Fruit fly (Drosophila melanogaster) whole organism, embryonic: ENCODE data around the gene CG15882.

Experiments used
- Ada2b ChIP-seq: fragments of 200-800 bp; sonication (Bioruptor generic); IDR thresholded peaks from 2 replicates; pipeline ENCODE4 v1.3.6; 2022; ENCODE audit warnings: missing biosample characterization, missing genetic modification characterization
- Atf3 ChIP-seq: fragments of 200-800 bp; sonication (Bioruptor generic); optimal IDR thresholded peaks from 3 replicates; lab custom pipeline; 2016; ENCODE audit warnings: missing biosample characterization, missing genetic modification characterization
- Bgb ChIP-seq: fragments of 200-800 bp; sonication (Bioruptor generic); IDR thresholded peaks from 2 replicates; pipeline ENCODE4 v1.3.6; 2022; ENCODE audit warnings: missing biosample characterization, missing genetic modification characterization; ENCODE audit not compliant: partially characterized antibody
- CG10209 ChIP-seq: fragments of 200-800 bp; sonication (Bioruptor generic); optimal IDR thresholded peaks from 3 replicates; lab custom pipeline; 2017; ENCODE audit warnings: missing biosample characterization, mild to moderate bottlenecking, missing genetic modification characterization, missing genetic modification reagents
- CG10431 ChIP-seq: fragments of 200-800 bp; sonication (Bioruptor generic); optimal IDR thresholded peaks from 3 replicates; lab custom pipeline; 2018; ENCODE audit warnings: missing biosample characterization, mild to moderate bottlenecking, missing genetic modification characterization
- CG11695 ChIP-seq: fragments of 200-800 bp; sonication (Bioruptor generic); IDR thresholded peaks from 3 replicates; pipeline ENCODE4 v1.3.6; 2022; ENCODE audit warnings: missing biosample characterization, missing genetic modification characterization
- CG12155 ChIP-seq: fragments of 200-800 bp; sonication (Bioruptor generic); optimal IDR thresholded peaks from 3 replicates; lab custom pipeline; 2016; ENCODE audit warnings: missing biosample characterization, missing genetic modification characterization
- CG14667 ChIP-seq: fragments of 200-800 bp; sonication (Bioruptor generic); IDR thresholded peaks from 2 replicates; pipeline ENCODE4 v1.3.6; 2022; ENCODE audit warnings: missing biosample characterization, missing genetic modification characterization
- CG14710 ChIP-seq: fragments of 200-800 bp; sonication (Bioruptor generic); optimal IDR thresholded peaks from 3 replicates; lab custom pipeline; 2019; ENCODE audit warnings: missing biosample characterization, mild to moderate bottlenecking, missing genetic modification characterization, moderate library complexity
- CG15479 ChIP-seq: fragments of 200-800 bp; sonication (Bioruptor generic); optimal IDR thresholded peaks from 3 replicates; lab custom pipeline; 2019; ENCODE audit warnings: missing biosample characterization, mild to moderate bottlenecking, missing genetic modification characterization, moderate library complexity
- CG16779 ChIP-seq: fragments of 200-800 bp; sonication (Bioruptor generic); IDR thresholded peaks from 2 replicates; pipeline ENCODE4 v1.3.6; 2022; ENCODE audit warnings: missing biosample characterization, missing genetic modification characterization
- CG16813 ChIP-seq: fragments of 200-800 bp; sonication (Bioruptor generic); IDR thresholded peaks from 3 replicates; pipeline ENCODE4 v1.3.6; 2022; ENCODE audit warnings: missing biosample characterization, missing genetic modification characterization; ENCODE audit not compliant: partially characterized antibody
- CG17385 ChIP-seq: fragments of 200-800 bp; sonication (Bioruptor generic); optimal IDR thresholded peaks from 3 replicates; lab custom pipeline; 2018; ENCODE audit warnings: missing biosample characterization, mild to moderate bottlenecking, missing genetic modification characterization
- CG2678 ChIP-seq: fragments of 200-800 bp; sonication (Bioruptor generic); optimal IDR thresholded peaks from 3 replicates; lab custom pipeline; 2019; ENCODE audit warnings: missing biosample characterization, mild to moderate bottlenecking, missing genetic modification characterization, moderate library complexity
- CG2712 ChIP-seq: fragments of 200-800 bp; optimal IDR thresholded peaks from 3 replicates; lab custom pipeline; 2019; ENCODE audit warnings: missing biosample characterization, mild to moderate bottlenecking, missing genetic modification characterization, moderate library complexity
- CG31224 ChIP-seq: fragments of 200-800 bp; sonication (Bioruptor generic); IDR thresholded peaks from 2 replicates; pipeline ENCODE4 v1.3.6; 2022; ENCODE audit warnings: missing biosample characterization, missing genetic modification characterization
- CG32532 ChIP-seq: fragments of 200-800 bp; sonication (Bioruptor generic); IDR thresholded peaks from 2 replicates; pipeline ENCODE4 v1.3.6; 2022; ENCODE audit warnings: missing biosample characterization, missing genetic modification characterization
- CG33557 ChIP-seq: fragments of 200-800 bp; sonication (Bioruptor generic); optimal IDR thresholded peaks from 2 replicates; lab custom pipeline; 2019; ENCODE audit warnings: missing biosample characterization, mild to moderate bottlenecking, missing genetic modification characterization, moderate library complexity
- CG34376 ChIP-seq: fragments of 200-800 bp; sonication (Bioruptor generic); optimal IDR thresholded peaks from 2 replicates; lab custom pipeline; 2018; ENCODE audit warnings: missing biosample characterization, mild to moderate bottlenecking, missing genetic modification characterization
- CG6272 ChIP-seq: fragments of 200-800 bp; sonication (Bioruptor generic); IDR thresholded peaks from 2 replicates; pipeline ENCODE4 v1.3.6; 2022; ENCODE audit warnings: missing biosample characterization, missing genetic modification characterization
- CG7372 ChIP-seq: fragments of 200-800 bp; sonication (Bioruptor generic); IDR thresholded peaks from 2 replicates; pipeline ENCODE4 v1.3.6; 2022; ENCODE audit warnings: missing biosample characterization, missing genetic modification characterization
- CG7786 ChIP-seq: fragments of 200-800 bp; sonication (Bioruptor generic); optimal IDR thresholded peaks from 2 replicates; lab custom pipeline; 2016; ENCODE audit warnings: missing biosample characterization, missing genetic modification characterization
- CG8924 ChIP-seq: fragments of 200-800 bp; optimal IDR thresholded peaks from 3 replicates; lab custom pipeline; 2019; ENCODE audit warnings: missing biosample characterization, mild to moderate bottlenecking, missing genetic modification characterization, moderate library complexity
- CG9817 ChIP-seq: fragments of 200-800 bp; sonication (Bioruptor generic); optimal IDR thresholded peaks from 2 replicates; lab custom pipeline; 2018; ENCODE audit warnings: missing biosample characterization, mild to moderate bottlenecking, missing genetic modification characterization, moderate library complexity
- Fer2 ChIP-seq: fragments of 200-800 bp; sonication (Bioruptor generic); optimal IDR thresholded peaks from 2 replicates; lab custom pipeline; 2018; ENCODE audit warnings: missing biosample characterization, mild to moderate bottlenecking, missing genetic modification characterization, moderate library complexity
- HHEX ChIP-seq: fragments of 200-800 bp; sonication (Bioruptor generic); optimal IDR thresholded peaks from 3 replicates; lab custom pipeline; 2017; ENCODE audit warnings: missing biosample characterization, mild to moderate bottlenecking, missing genetic modification characterization, missing genetic modification reagents
- HmgD ChIP-seq: fragments of 200-800 bp; sonication (Bioruptor generic); optimal IDR thresholded peaks from 3 replicates; lab custom pipeline; 2016; ENCODE audit warnings: missing biosample characterization, missing genetic modification characterization
- Mes4 ChIP-seq: fragments of 200-800 bp; sonication (Bioruptor generic); optimal IDR thresholded peaks from 2 replicates; lab custom pipeline; 2016; ENCODE audit warnings: missing biosample characterization, missing genetic modification characterization
- Optix ChIP-seq: fragments of 200-800 bp; sonication (Bioruptor generic); IDR thresholded peaks from 3 replicates; pipeline ENCODE4 v1.3.6; 2022; ENCODE audit warnings: missing biosample characterization, missing genetic modification characterization
- Sry-δ ChIP-seq: fragments of 200-800 bp; sonication (Bioruptor generic); optimal IDR thresholded peaks from 2 replicates; lab custom pipeline; 2016; ENCODE audit warnings: missing biosample characterization, missing genetic modification characterization
- Ssrp ChIP-seq: fragments of 200-800 bp; sonication (Bioruptor generic); optimal IDR thresholded peaks from 2 replicates; lab custom pipeline; 2018; ENCODE audit warnings: missing biosample characterization, mild to moderate bottlenecking, missing genetic modification characterization, moderate library complexity
- Tbp ChIP-seq: fragments of >200 bp; optimal IDR thresholded peaks from 2 replicates; lab custom pipeline; 2018; ENCODE audit warnings: missing biosample characterization, missing genetic modification characterization
- Trl ChIP-seq, 3 experiments: fragments of >200 bp in 2 of 3; fragments of 200-800 bp in 1 of 3; sonication (Bioruptor generic) in 1 of 3; optimal IDR thresholded peaks; 2 replicates in 1 of 3; 3 replicates in 2 of 3; lab custom pipeline; 2016 to 2017; ENCODE audit warnings: missing biosample characterization in 1 of 3, missing genetic modification characterization in 1 of 3
- Xrp1 ChIP-seq: fragments of 200-800 bp; sonication (Bioruptor generic); IDR thresholded peaks from 2 replicates; pipeline ENCODE4 v1.3.6; 2022; ENCODE audit warnings: missing biosample characterization, missing genetic modification characterization
- bowl ChIP-seq: fragments of 200-800 bp; sonication (Bioruptor generic); IDR thresholded peaks from 2 replicates; pipeline ENCODE4 v1.3.6; 2022; ENCODE audit warnings: missing biosample characterization, missing genetic modification characterization
- chn ChIP-seq: fragments of 200-800 bp; sonication (Bioruptor generic); optimal IDR thresholded peaks from 2 replicates; lab custom pipeline; 2016; ENCODE audit warnings: missing biosample characterization, missing genetic modification characterization
- danr ChIP-seq: fragments of 200-800 bp; sonication (Bioruptor generic); IDR thresholded peaks from 2 replicates; pipeline ENCODE4 v1.3.6; 2022; ENCODE audit warnings: missing biosample characterization, missing genetic modification characterization
- dimm ChIP-seq: fragments of 200-800 bp; sonication (Bioruptor generic); IDR thresholded peaks from 2 replicates; pipeline ENCODE4 v1.3.6; 2022; ENCODE audit warnings: missing biosample characterization, missing genetic modification characterization
- ewg ChIP-seq: fragments of 200-800 bp; sonication (Bioruptor generic); optimal IDR thresholded peaks from 3 replicates; lab custom pipeline; 2017; ENCODE audit warnings: mild to moderate bottlenecking, missing biosample characterization, missing genetic modification reagents, missing genetic modification characterization
- fd102C ChIP-seq: fragments of 200-800 bp; sonication (Bioruptor generic); optimal IDR thresholded peaks from 2 replicates; lab custom pipeline; 2018; ENCODE audit warnings: missing biosample characterization, mild to moderate bottlenecking, missing genetic modification characterization, moderate library complexity
- fd96Cb ChIP-seq: fragments of 200-800 bp; sonication (Bioruptor generic); optimal IDR thresholded peaks from 2 replicates; lab custom pipeline; 2018; ENCODE audit warnings: missing biosample characterization, mild to moderate bottlenecking, missing genetic modification characterization, moderate library complexity
- insv ChIP-seq, 2 experiments: fragments of 200-800 bp; sonication (Bioruptor generic); optimal IDR thresholded peaks; 3 replicates each; lab custom pipeline; 2016 to 2018; ENCODE audit warnings: missing biosample characterization in 2 of 2, missing genetic modification characterization in 2 of 2
- kah ChIP-seq: fragments of 200-800 bp; sonication (Bioruptor generic); optimal IDR thresholded peaks from 2 replicates; lab custom pipeline; 2018; ENCODE audit warnings: missing biosample characterization, mild to moderate bottlenecking, missing genetic modification characterization
- lilli ChIP-seq: fragments of 200-800 bp; sonication (Bioruptor generic); optimal IDR thresholded peaks from 3 replicates; lab custom pipeline; 2016; ENCODE audit warnings: missing biosample characterization, missing genetic modification characterization
- nom ChIP-seq: fragments of 200-800 bp; sonication (Bioruptor generic); optimal IDR thresholded peaks from 2 replicates; lab custom pipeline; 2017; ENCODE audit warnings: missing biosample characterization, missing genetic modification characterization, mild to moderate bottlenecking, moderate library complexity, missing genetic modification reagents
- toy ChIP-seq: fragments of 200-800 bp; sonication (Bioruptor generic); IDR thresholded peaks from 2 replicates; pipeline ENCODE4 v1.3.6; 2022; ENCODE audit warnings: missing biosample characterization, missing genetic modification characterization
- tup ChIP-seq: fragments of 200-800 bp; sonication (Bioruptor generic); optimal IDR thresholded peaks from 2 replicates; lab custom pipeline; 2016; ENCODE audit warnings: missing biosample characterization, mild to moderate bottlenecking, missing genetic modification characterization, moderate library complexity
- unc-4 ChIP-seq: fragments of 200-800 bp; sonication (Bioruptor generic); IDR thresholded peaks from 2 replicates; pipeline ENCODE4 v1.3.6; 2022; ENCODE audit warnings: missing biosample characterization, missing genetic modification characterization; ENCODE audit not compliant: partially characterized antibody
- zfh2 ChIP-seq: fragments of 200-800 bp; sonication (Bioruptor generic); optimal IDR thresholded peaks from 2 replicates; lab custom pipeline; 2016; ENCODE audit warnings: missing biosample characterization, missing genetic modification characterization

CG15882 gene

dm6 chrX:19166152-19166935 is 42.2 kb upstream of the CG15882 start (continued):
- peak; percentile 24 for TF ChIP-seq fd96Cb (tag; lab: Kevin White, UChicago)
- no peak for TF ChIP-seq Tbp (GFP tag; lab: Kevin White, UChicago)
- TF ChIP-seq insv (GFP tag; optimal IDR thresholded peaks at IDR 0.05; lab: Kevin White, UChicago), result no peak
- peak; percentile 57; the same call in 1 of the 3 replicates for TF ChIP-seq CG11695 (GFP tag; lab: Robert Waterston, UW)
- peak; percentile 3 for TF ChIP-seq chn (GFP tag; lab: Kevin White, UChicago)
- no peak for TF ChIP-seq CG7786
- peak; percentile 7; the same call in 1 of the 2 replicates for TF ChIP-seq Xrp1
- no peak for TF ChIP-seq zfh2 (GFP tag; lab: Kevin White, UChicago)
- no peak for TF ChIP-seq CG14667
- TF ChIP-seq Mes4 (GFP tag; lab: Kevin White, UChicago), result no peak
- no peak for TF ChIP-seq dimm (GFP tag; lab: Robert Waterston, UW)
- TF ChIP-seq CG7372 (GFP tag; lab: Robert Waterston, UW), result no peak
- no peak for TF ChIP-seq Atf3
- TF ChIP-seq CG17385 (GFP tag; lab: Kevin White, UChicago), result peak; percentile 52
- no peak for TF ChIP-seq Sry-δ
- TF ChIP-seq CG14710 (tag; lab: Kevin White, UChicago), result peak; percentile 8
- peak; percentile 74 for TF ChIP-seq CG15479 (GFP tag; lab: Kevin White, UChicago)
- TF ChIP-seq CG31224 (GFP tag; lab: Robert Waterston, UW), result no peak
- TF ChIP-seq fd102C, result no peak
- no peak for TF ChIP-seq unc-4 (GFP tag; lab: Robert Waterston, UW)
- no peak for TF ChIP-seq CG12155 (GFP tag; lab: Kevin White, UChicago)
- no peak for TF ChIP-seq Trl (optimal IDR thresholded peaks at IDR 0.05; lab: Kevin White, UChicago)
- no peak for TF ChIP-seq Trl (GFP tag; optimal IDR thresholded peaks at IDR 0.05; lab: Kevin White, UChicago)
- TF ChIP-seq CG2678, result peak; percentile 75
- no peak for TF ChIP-seq tup (GFP tag; lab: Kevin White, UChicago)
- TF ChIP-seq Ada2b (GFP tag; lab: Robert Waterston, UW), result no peak
- no peak for TF ChIP-seq danr (GFP tag; lab: Robert Waterston, UW)
- peak; percentile 43 for TF ChIP-seq CG9817 (tag; lab: Kevin White, UChicago)
- no peak for TF ChIP-seq CG33557 (GFP tag; lab: Kevin White, UChicago)
- TF ChIP-seq HHEX (GFP tag; lab: Kevin White, UChicago), result peak; percentile 37
- TF ChIP-seq CG34376 (GFP tag; lab: Kevin White, UChicago), result no peak
- peak; percentile 58 for TF ChIP-seq CG10209 (GFP tag; lab: Kevin White, UChicago)
- no peak for TF ChIP-seq ewg (GFP tag; lab: Kevin White, UChicago)
- no peak for TF ChIP-seq CG6272
- peak; percentile 10 for TF ChIP-seq Ssrp (tag; lab: Kevin White, UChicago)
- TF ChIP-seq Fer2, result no peak
- TF ChIP-seq Bgb, result no peak
- TF ChIP-seq toy (GFP tag; lab: Robert Waterston, UW), result no peak
- TF ChIP-seq lilli (GFP tag; lab: Kevin White, UChicago), result peak; percentile 35
- peak; percentile 18 for TF ChIP-seq CG2712 (tag; lab: Kevin White, UChicago)
- TF ChIP-seq CG16779, result no peak
- TF ChIP-seq nom (GFP tag; lab: Kevin White, UChicago), result no peak
- TF ChIP-seq CG32532, result 0 out of 2 replicates have a peak, but pooled peaks have one; percentile 20
- no peak for TF ChIP-seq HmgD
- peak; percentile 55 for TF ChIP-seq CG8924 (tag; lab: Kevin White, UChicago)
- 0 out of 3 replicates have a peak, but pooled peaks have one; percentile 8 for TF ChIP-seq Optix (GFP tag; lab: Robert Waterston, UW)
- no peak for TF ChIP-seq CG16813 (GFP tag; lab: Robert Waterston, UW)
- TF ChIP-seq bowl, result no peak
- TF ChIP-seq CG10431 (GFP tag; lab: Kevin White, UChicago), result no peak
- no peak for TF ChIP-seq kah
